Worm (Caenorhabditis elegans) whole organism, L4/young adult: ENCODE data around the gene gna-1.

Source experiments
- W03F9.2 ChIP-seq: fragments of 150-350 bp; optimal IDR thresholded peaks from 2 replicates; lab custom pipeline; 2014; ENCODE audit warnings: missing biosample characterization, missing genetic modification characterization
- him-1 ChIP-seq: sonication (generic microtip); optimal IDR thresholded peaks from 2 replicates; lab custom pipeline; 2016; ENCODE audit warnings: missing genotype, missing genetic modification reagents, missing genetic modification characterization, missing compliant biosample characterization

DNA sequence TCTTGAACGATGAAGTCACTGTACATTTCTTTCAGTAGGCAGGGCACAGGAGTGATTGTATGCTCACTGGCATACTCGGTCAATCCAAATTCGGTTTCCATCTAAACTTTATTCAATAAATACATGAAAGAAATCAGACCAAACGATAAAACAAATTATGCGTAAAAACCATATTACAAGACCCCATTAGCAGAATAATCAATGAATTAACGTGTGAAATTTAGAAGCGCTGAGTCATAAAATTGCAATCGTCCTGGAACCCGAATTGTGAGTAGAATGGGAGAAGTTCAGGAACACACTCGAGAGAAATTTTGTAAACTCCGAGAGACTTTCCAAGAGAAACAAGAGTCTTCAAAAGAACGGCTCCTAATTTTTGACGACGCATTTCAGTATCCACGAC is 517 bp downstream of the gna-1 start, which contains the start of gene B0024.11:
- TF ChIP-seq him-1 (tag; lab: Kevin White, UChicago): no peak
- no peak for TF ChIP-seq W03F9.2 (tag; lab: Kevin White, UChicago)
